Worm (Caenorhabditis elegans): ENCODE measurements around the gene pph-2.

DNA sequence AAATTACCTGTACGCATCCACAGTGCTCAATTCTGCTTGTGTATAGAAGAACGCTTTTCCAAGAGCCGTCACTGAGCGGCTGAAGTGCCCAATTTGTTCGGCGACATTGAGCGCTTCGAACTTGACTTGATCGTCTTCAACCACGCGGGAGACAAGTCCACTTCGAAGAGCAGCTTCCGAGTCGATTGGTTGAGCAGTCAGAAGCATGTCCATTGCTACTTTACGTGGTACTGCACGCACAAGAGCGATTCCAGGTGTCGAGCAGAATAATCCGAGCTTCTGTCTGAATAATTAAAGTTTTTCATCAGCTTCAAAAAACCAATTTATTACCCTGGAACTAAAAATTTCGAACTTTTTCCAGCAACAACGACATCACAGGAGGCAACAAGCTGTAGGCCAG lies 22.1 kb downstream of the pph-2 start:
- no peak for TF ChIP-seq him-1 (tag; optimal IDR thresholded peaks at IDR 0.05)
- no peak for TF ChIP-seq W03F9.2 (tag; optimal IDR thresholded peaks at IDR 0.05)
